Fruit fly (Drosophila melanogaster) whole organism: ENCODE results near the gene Taf11.

ENCODE experiments used
- CG8478 ChIP-seq: fragments of >200 bp; optimal IDR thresholded peaks from 2 replicates; lab custom pipeline; 2018; ENCODE audit warnings: inconsistent platforms
- Dll ChIP-seq: fragments of >200 bp; optimal IDR thresholded peaks from 2 replicates; lab custom pipeline; 2017
- EcR ChIP-seq, 2 experiments: fragments of >200 bp; optimal IDR thresholded peaks; 2 replicates each; lab custom pipeline; 2017; ENCODE audit warnings: missing biosample characterization in 2 of 2, missing genetic modification characterization in 2 of 2, missing genetic modification reagents in 2 of 2
- pan ChIP-seq: fragments of >200 bp; optimal IDR thresholded peaks from 2 replicates; lab custom pipeline; 2017
- psq ChIP-seq: fragments of >200 bp; optimal IDR thresholded peaks from 2 replicates; lab custom pipeline; 2017
- usp ChIP-seq: fragments of >200 bp; optimal IDR thresholded peaks from 2 replicates; lab custom pipeline; 2017; ENCODE audit warnings: missing biosample characterization, missing genetic modification characterization, mixed read lengths

The Taf11 gene

DNA sequence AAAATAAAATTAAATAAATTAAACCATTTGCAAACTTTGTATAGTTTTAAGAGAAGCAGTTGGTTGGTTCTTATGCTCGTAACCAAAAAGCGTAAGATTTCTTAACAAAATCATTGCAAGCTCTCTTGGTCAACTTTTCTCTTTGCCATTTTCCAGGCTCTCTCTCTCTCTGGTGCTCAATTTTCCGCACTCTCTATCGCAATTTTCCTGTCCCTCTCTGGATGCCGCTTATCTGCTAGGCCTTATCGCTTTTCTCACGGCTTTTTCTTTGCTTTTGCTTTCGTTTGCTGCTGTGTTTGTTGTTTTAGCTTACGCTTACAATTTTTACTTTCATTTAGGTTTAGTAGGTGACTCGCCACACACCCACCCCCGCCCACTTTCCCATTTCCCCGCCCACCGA, 18.4 kb downstream of the Taf11 start:
- TF ChIP-seq psq (lab: Kevin White, UChicago) (no peak), usp (GFP tag; lab: Kevin White, UChicago) (no peak), pan (lab: Kevin White, UChicago) (no peak), Dll (lab: Kevin White, UChicago) (no peak), CG8478 (no peak), EcR (GFP tag; optimal IDR thresholded peaks at IDR 0.05; lab: Kevin White, UChicago) (no peak)

DNA sequence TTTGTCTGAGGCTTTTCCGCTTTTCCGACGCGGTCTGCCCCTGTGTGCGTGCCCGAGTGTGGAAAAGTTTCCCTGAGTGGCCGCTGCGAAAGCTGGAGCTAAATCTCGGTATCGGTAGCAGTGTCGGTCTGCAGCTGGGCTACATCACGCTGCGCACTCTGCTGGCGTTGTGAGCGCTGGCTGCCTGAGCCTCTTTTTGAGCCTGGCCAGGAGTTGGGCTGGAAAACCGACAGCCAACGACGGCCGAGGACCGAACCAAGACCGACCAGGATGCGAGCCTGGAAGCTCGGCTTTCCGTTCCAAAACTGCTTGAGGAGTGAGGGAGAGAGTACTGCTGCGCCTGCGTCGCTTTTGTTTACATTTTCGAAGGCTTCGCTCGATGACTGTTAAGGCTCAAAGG, 19.2 kb downstream of the Taf11 start:
- TF ChIP-seq Dll (lab: Kevin White, UChicago) (no peak), pan (lab: Kevin White, UChicago) (no peak), CG8478 (no peak), usp (GFP tag; lab: Kevin White, UChicago) (no peak), psq (lab: Kevin White, UChicago) (no peak), EcR (GFP tag; optimal IDR thresholded peaks at IDR 0.05; lab: Kevin White, UChicago) (no peak)

dm6 chr2L:9739685-9740084, 23.4 kb downstream of the Taf11 start:
- TF ChIP-seq CG8478, result no peak
- no peak for TF ChIP-seq Dll (lab: Kevin White, UChicago)
- no peak for TF ChIP-seq usp (GFP tag; lab: Kevin White, UChicago)
- no peak for TF ChIP-seq pan (lab: Kevin White, UChicago)
- no peak for TF ChIP-seq EcR (GFP tag; optimal IDR thresholded peaks at IDR 0.05; lab: Kevin White, UChicago)
- no peak for TF ChIP-seq psq (lab: Kevin White, UChicago)

DNA sequence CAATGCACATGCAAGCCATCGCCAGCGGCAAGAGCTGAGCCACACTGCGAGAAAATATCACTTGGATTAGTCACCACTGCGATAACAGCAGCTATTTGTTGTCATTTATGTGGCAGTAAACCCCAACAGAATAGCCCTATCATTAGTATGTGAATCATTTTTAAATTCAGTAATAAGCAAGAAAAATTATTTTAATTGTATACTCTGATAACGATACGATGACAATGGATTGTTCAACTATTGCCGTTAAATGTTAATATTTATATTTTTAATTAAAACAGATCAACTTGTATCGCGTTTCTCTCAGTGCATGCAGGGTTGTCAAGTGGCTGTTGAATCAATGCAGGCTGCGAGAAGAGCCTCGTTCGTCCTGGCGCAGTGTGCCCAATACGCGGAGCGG, 25.3 kb downstream of the Taf11 start:
- TF ChIP-seq pan (lab: Kevin White, UChicago) (no peak), usp (GFP tag; lab: Kevin White, UChicago) (no peak), CG8478 (no peak), Dll (lab: Kevin White, UChicago) (no peak), EcR (GFP tag; optimal IDR thresholded peaks at IDR 0.05; lab: Kevin White, UChicago) (no peak), psq (lab: Kevin White, UChicago) (no peak)

DNA sequence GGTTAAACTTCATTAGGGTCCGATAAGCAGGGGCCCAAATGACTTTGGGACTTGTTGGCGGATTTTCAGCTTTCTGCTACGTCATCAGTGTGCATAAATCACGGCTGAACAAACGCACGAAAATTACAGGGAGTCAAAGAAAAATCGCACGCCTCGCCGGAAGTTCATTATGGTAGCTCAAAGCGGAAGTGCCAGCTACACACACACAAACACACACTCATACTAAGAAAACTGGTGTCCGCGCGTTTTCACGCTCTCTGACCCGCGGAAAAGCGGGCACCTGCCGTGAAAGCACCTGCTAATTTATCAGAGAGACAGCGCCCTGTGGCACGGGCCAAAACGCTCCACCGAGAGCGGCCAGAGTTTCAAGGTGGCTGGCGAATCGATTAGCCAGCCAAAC, 25.7 kb downstream of the Taf11 start:
- TF ChIP-seq pan (lab: Kevin White, UChicago) (no peak), EcR (GFP tag; optimal IDR thresholded peaks at IDR 0.05; lab: Kevin White, UChicago) (no peak), psq (lab: Kevin White, UChicago) (no peak), usp (GFP tag; lab: Kevin White, UChicago) (no peak), Dll (lab: Kevin White, UChicago) (no peak), CG8478 (no peak)

DNA sequence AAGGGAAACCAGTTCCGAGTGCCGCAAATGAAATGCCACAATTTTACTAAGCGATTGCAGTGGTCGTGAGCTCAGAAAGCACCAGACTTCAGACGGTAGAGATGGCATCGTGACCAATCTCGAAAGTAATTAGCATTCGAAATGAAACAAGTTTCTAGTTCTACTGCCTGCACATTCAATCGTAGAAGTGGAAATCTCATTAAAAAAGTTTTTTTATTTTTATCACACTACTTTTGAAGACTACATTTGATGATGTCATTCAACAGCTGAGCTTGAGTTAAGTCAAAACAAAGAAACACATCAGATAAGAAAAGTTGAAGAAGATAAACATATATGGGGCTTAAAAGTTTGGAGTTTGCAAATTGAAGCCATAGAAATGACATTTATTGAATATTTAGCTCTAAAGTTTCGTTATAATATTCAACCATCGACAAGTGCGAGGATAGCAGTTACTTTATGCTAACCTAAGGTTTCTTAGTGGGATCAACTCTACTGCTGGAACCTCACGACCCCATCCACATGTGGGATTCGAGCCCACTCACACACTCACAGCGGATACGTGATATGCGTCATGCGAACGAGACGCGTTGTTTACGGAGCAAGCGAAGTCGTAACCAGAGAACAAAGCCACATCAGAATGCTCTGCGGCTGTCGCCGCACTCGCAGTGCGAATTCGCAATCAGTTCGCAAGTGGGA, 26.9 kb downstream of the Taf11 start, which contains the start of gene CG13117:
Gene CG13117 (plus strand): TSS at position 646 of the 696 bp plus-strand sequence.
- TF ChIP-seq Dll (lab: Kevin White, UChicago) (no peak), usp (GFP tag; lab: Kevin White, UChicago) (no peak), pan (lab: Kevin White, UChicago) (no peak), psq (lab: Kevin White, UChicago) (no peak), EcR (GFP tag; optimal IDR thresholded peaks at IDR 0.05; lab: Kevin White, UChicago) (no peak), CG8478 (no peak)

- TF ChIP-seq psq (lab: Kevin White, UChicago) (no peak), CG8478 (no peak), usp (GFP tag; lab: Kevin White, UChicago) (no peak), pan (lab: Kevin White, UChicago) (no peak), Dll (lab: Kevin White, UChicago) (no peak)
Observed at dm6 chr2L:9734134-9734533, 28.9 kb downstream of the Taf11 start.

DNA sequence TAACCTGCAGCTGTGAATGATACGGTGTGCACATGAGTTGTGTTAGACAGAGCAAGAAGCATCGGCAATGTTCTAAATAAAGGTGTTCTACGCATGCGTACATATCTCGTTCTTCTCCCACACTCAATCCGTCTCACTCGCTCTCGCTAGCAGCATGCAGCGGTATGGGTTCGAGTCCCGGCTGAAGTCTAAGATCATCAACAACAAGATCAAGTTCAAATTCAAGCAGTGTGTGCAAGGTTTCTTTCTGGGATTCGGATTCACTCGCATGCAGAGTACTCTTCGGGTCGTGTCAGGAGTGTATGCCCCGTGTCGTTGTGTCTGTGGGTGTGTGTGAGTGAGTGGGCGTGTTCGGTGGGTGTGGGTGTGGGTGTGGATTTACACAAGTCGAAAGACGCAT, 31.8 kb downstream of the Taf11 start:
- TF ChIP-seq pan (lab: Kevin White, UChicago) (no peak), psq (lab: Kevin White, UChicago) (no peak), CG8478 (no peak), usp (GFP tag; lab: Kevin White, UChicago) (no peak), EcR (GFP tag; optimal IDR thresholded peaks at IDR 0.05; lab: Kevin White, UChicago) (no peak), Dll (lab: Kevin White, UChicago) (no peak)

DNA sequence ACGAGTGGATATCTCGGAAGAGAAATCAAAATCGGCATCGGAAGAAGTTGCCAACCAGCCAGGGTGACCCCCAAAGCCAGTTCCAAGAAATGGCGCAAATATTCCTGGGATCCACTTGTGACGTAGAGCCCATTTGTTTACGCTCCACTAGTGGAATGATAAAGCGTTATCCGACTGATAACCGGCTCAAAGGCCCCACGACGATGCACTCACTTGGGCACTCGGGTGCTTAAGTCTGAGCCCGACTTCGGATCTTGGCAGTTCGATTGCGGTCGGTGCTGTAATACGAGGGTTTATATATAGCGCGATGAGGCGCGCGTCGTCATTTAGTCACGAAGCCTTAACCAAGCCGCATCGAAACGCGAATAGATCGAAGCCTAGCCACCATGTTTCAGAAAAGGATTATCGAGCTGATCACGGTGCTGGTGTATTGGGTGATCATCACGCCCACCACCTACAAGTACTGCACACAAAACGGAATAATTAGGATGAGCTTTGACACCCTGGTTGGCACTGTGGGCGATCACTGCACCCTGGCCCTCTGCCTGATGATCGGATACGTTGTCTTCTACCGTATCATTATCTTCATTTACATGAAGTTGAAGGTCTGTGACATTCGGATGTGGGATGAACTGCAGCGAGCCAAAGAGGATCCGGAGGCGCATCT, 33.3 kb downstream of the Taf11 start, which contains the start of gene CG13116:
Gene CG13116 (plus strand): TSS at position 323 of the 667 bp plus-strand sequence.
- no peak for TF ChIP-seq pan (lab: Kevin White, UChicago)

DNA sequence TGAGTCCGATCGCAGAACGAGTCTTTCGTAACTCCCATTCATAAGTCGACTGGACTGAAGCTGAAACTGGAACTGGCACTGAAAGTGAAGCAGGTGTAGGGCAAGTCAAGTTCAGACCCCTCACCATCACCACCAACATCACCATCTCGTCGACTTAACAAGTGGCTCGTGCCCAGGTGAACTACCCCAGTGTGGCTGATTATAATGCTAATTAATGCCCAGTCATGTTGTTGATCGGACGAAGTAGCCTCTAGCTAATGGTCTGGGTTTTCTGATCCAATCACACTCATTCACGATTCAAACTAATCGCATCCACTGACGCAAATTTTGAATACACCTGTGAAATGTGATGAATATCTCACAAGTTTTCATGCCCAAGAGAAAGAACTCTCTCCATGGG, 34.3 kb downstream of the Taf11 start:
- no peak for TF ChIP-seq Dll (lab: Kevin White, UChicago)
- no peak for TF ChIP-seq psq (lab: Kevin White, UChicago)
- TF ChIP-seq CG8478, result no peak
- TF ChIP-seq usp (GFP tag; lab: Kevin White, UChicago), result no peak
- no peak for TF ChIP-seq pan (lab: Kevin White, UChicago)
- TF ChIP-seq EcR (GFP tag; optimal IDR thresholded peaks at IDR 0.05; lab: Kevin White, UChicago), result no peak
